Fruit fly (Drosophila melanogaster) whole organism, embryonic: ENCODE results near the gene CG6602.

ENCODE experiments used
- CG10209 ChIP-seq: fragments of 200-800 bp; sonication (Bioruptor generic); optimal IDR thresholded peaks from 3 replicates; lab custom pipeline; 2017; ENCODE audit warnings: missing biosample characterization, mild to moderate bottlenecking, missing genetic modification characterization, missing genetic modification reagents
- CG11560 ChIP-seq: fragments of 200-800 bp; sonication (Bioruptor generic); IDR thresholded peaks from 3 replicates; pipeline ENCODE4 v1.3.6; 2022; ENCODE audit warnings: missing biosample characterization, missing genetic modification characterization
- CG13775 ChIP-seq: fragments of 200-800 bp; sonication (Bioruptor generic); optimal IDR thresholded peaks from 3 replicates; lab custom pipeline; 2017; ENCODE audit warnings: missing biosample characterization, mild to moderate bottlenecking, missing genetic modification characterization
- CG15514 ChIP-seq: fragments of 200-800 bp; sonication (Bioruptor generic); optimal IDR thresholded peaks from 3 replicates; lab custom pipeline; 2017; ENCODE audit warnings: missing biosample characterization, missing genetic modification characterization, mild to moderate bottlenecking, moderate library complexity, missing genetic modification reagents
- CG18599 ChIP-seq: fragments of 200-800 bp; sonication (Bioruptor generic); optimal IDR thresholded peaks from 3 replicates; lab custom pipeline; 2017; ENCODE audit warnings: missing biosample characterization, missing genetic modification characterization, mild to moderate bottlenecking, moderate library complexity, missing genetic modification reagents
- CG2199 ChIP-seq: fragments of 200-800 bp; sonication (Bioruptor generic); IDR thresholded peaks from 3 replicates; pipeline ENCODE4 v1.3.6; 2022; ENCODE audit warnings: missing biosample characterization, missing genetic modification characterization
- CG34376 ChIP-seq: fragments of 200-800 bp; sonication (Bioruptor generic); optimal IDR thresholded peaks from 2 replicates; lab custom pipeline; 2018; ENCODE audit warnings: missing biosample characterization, mild to moderate bottlenecking, missing genetic modification characterization
- CG43689 ChIP-seq: fragments of 200-800 bp; sonication (Bioruptor generic); IDR thresholded peaks from 2 replicates; pipeline ENCODE4 v1.3.6; 2022; ENCODE audit warnings: missing biosample characterization, missing genetic modification characterization
- Eip74EF ChIP-seq, 2 experiments: fragments of 200-800 bp in 1 of 2; fragments of >200 bp in 1 of 2; sonication (Bioruptor generic) in 1 of 2; optimal IDR thresholded peaks; 2 replicates each; lab custom pipeline; 2017 to 2019; ENCODE audit warnings: missing biosample characterization in 2 of 2, missing genetic modification characterization in 2 of 2, mild to moderate bottlenecking in 1 of 2, moderate library complexity in 1 of 2
- Ets65A ChIP-seq: fragments of 200-800 bp; sonication (Bioruptor generic); peaks from one replicate; lab custom pipeline; 2016; ENCODE audit warnings: missing biosample characterization, missing genetic modification characterization
- H15 ChIP-seq: fragments of 200-800 bp; sonication (Bioruptor generic); IDR thresholded peaks from 3 replicates; pipeline ENCODE4 v1.3.6; 2022; ENCODE audit warnings: missing biosample characterization, missing genetic modification characterization
- HmgZ ChIP-seq: fragments of 200-800 bp; sonication (Bioruptor generic); optimal IDR thresholded peaks from 2 replicates; lab custom pipeline; 2018; ENCODE audit warnings: missing biosample characterization, mild to moderate bottlenecking, missing genetic modification characterization
- Mrtf ChIP-seq: fragments of 200-800 bp; sonication (Bioruptor generic); IDR thresholded peaks from 3 replicates; pipeline ENCODE4 v1.3.6; 2022; ENCODE audit warnings: missing biosample characterization, missing genetic modification characterization
- NFAT ChIP-seq: fragments of 200-800 bp; sonication (Bioruptor generic); IDR thresholded peaks from 2 replicates; pipeline ENCODE4 v1.3.6; 2022; ENCODE audit warnings: missing biosample characterization, missing genetic modification characterization
- Opbp ChIP-seq: fragments of 200-800 bp; sonication (Bioruptor generic); IDR thresholded peaks from 3 replicates; pipeline ENCODE4 v1.3.6; 2022; ENCODE audit warnings: missing biosample characterization, missing genetic modification characterization; ENCODE audit not compliant: partially characterized antibody
- Side ChIP-seq: fragments of 200-800 bp; sonication (Bioruptor generic); optimal IDR thresholded peaks from 2 replicates; lab custom pipeline; 2016; ENCODE audit warnings: missing biosample characterization, missing genetic modification characterization
- Sin3A ChIP-seq: fragments of >200 bp; optimal IDR thresholded peaks from 2 replicates; lab custom pipeline; 2018
- Tbp ChIP-seq: fragments of >200 bp; optimal IDR thresholded peaks from 2 replicates; lab custom pipeline; 2018; ENCODE audit warnings: missing biosample characterization, missing genetic modification characterization
- Vsx1 ChIP-seq: fragments of 200-800 bp; sonication (Bioruptor generic); optimal IDR thresholded peaks from 2 replicates; lab custom pipeline; 2017; ENCODE audit warnings: missing biosample characterization, mild to moderate bottlenecking, missing genetic modification characterization, missing genetic modification reagents
- YL-1 ChIP-seq: fragments of 200-800 bp; sonication (Bioruptor generic); optimal IDR thresholded peaks from 3 replicates; lab custom pipeline; 2017; ENCODE audit warnings: missing biosample characterization, mild to moderate bottlenecking, missing genetic modification characterization
- ash1 ChIP-seq: fragments of 200-800 bp; sonication (Bioruptor generic); optimal IDR thresholded peaks from 2 replicates; lab custom pipeline; 2018; ENCODE audit warnings: missing biosample characterization, mild to moderate bottlenecking, missing genetic modification characterization
- ato ChIP-seq: fragments of 200-800 bp; sonication (Bioruptor generic); IDR thresholded peaks from 2 replicates; pipeline ENCODE4 v1.3.6; 2022; ENCODE audit warnings: missing biosample characterization, missing genetic modification characterization; ENCODE audit not compliant: partially characterized antibody
- bab2 ChIP-seq: fragments of 200-800 bp; sonication (Bioruptor generic); optimal IDR thresholded peaks from 2 replicates; lab custom pipeline; 2016; ENCODE audit warnings: missing biosample characterization, missing genetic modification characterization
- bcd ChIP-seq: fragments of 200-800 bp; sonication (Bioruptor generic); optimal IDR thresholded peaks from 2 replicates; lab custom pipeline; 2017; ENCODE audit warnings: missing biosample characterization, mild to moderate bottlenecking, missing genetic modification characterization
- caup ChIP-seq: fragments of 200-800 bp; sonication (Bioruptor generic); optimal IDR thresholded peaks from 3 replicates; lab custom pipeline; 2017; ENCODE audit warnings: missing biosample characterization, mild to moderate bottlenecking, missing genetic modification characterization, moderate library complexity; ENCODE audit not compliant: severe bottlenecking
- cg ChIP-seq: fragments of 200-800 bp; sonication (Bioruptor generic); optimal IDR thresholded peaks from 3 replicates; lab custom pipeline; 2019; ENCODE audit warnings: missing biosample characterization, mild to moderate bottlenecking, missing genetic modification characterization, moderate library complexity
- crp ChIP-seq, 2 experiments: fragments of 200-800 bp; sonication (Bioruptor generic); optimal IDR thresholded peaks; 2 replicates in 1 of 2; 3 replicates in 1 of 2; lab custom pipeline; 2017; ENCODE audit warnings: missing biosample characterization in 2 of 2, missing genetic modification characterization in 2 of 2, mild to moderate bottlenecking in 1 of 2, moderate library complexity in 1 of 2
- cwo ChIP-seq: fragments of 200-800 bp; sonication (Bioruptor generic); optimal IDR thresholded peaks from 3 replicates; lab custom pipeline; 2017; ENCODE audit warnings: missing biosample characterization, missing genetic modification characterization, mild to moderate bottlenecking, moderate library complexity, missing genetic modification reagents
- ewg ChIP-seq: fragments of 200-800 bp; sonication (Bioruptor generic); optimal IDR thresholded peaks from 3 replicates; lab custom pipeline; 2017; ENCODE audit warnings: mild to moderate bottlenecking, missing biosample characterization, missing genetic modification reagents, missing genetic modification characterization
- jigr1 ChIP-seq: fragments of 200-800 bp; sonication (Bioruptor generic); IDR thresholded peaks from 3 replicates; pipeline ENCODE4 v1.3.6; 2022; ENCODE audit warnings: missing biosample characterization, missing genetic modification characterization
- knrl ChIP-seq: fragments of 200-800 bp; sonication (Bioruptor generic); IDR thresholded peaks from 3 replicates; pipeline ENCODE4 v1.3.6; 2022; ENCODE audit warnings: missing biosample characterization, missing genetic modification characterization; ENCODE audit not compliant: partially characterized antibody
- lilli ChIP-seq: fragments of 200-800 bp; sonication (Bioruptor generic); optimal IDR thresholded peaks from 3 replicates; lab custom pipeline; 2016; ENCODE audit warnings: missing biosample characterization, missing genetic modification characterization
- mam ChIP-seq: fragments of 200-800 bp; sonication (Bioruptor generic); optimal IDR thresholded peaks from 3 replicates; lab custom pipeline; 2016; ENCODE audit warnings: missing biosample characterization, missing genetic modification characterization
- odd ChIP-seq: fragments of 200-800 bp; sonication (Bioruptor generic); optimal IDR thresholded peaks from 2 replicates; lab custom pipeline; 2017; ENCODE audit warnings: missing biosample characterization, mild to moderate bottlenecking, missing genetic modification characterization
- sisA ChIP-seq: fragments of 200-800 bp; sonication (Bioruptor generic); IDR thresholded peaks from 2 replicates; pipeline ENCODE4 v1.3.6; 2022; ENCODE audit warnings: missing biosample characterization, missing genetic modification characterization
- sr ChIP-seq: fragments of 200-800 bp; sonication (Bioruptor generic); IDR thresholded peaks from 3 replicates; pipeline ENCODE4 v1.3.6; 2022; ENCODE audit warnings: missing biosample characterization, missing genetic modification characterization
- sug ChIP-seq: fragments of 200-800 bp; optimal IDR thresholded peaks from 2 replicates; lab custom pipeline; 2019; ENCODE audit warnings: missing biosample characterization, mild to moderate bottlenecking, missing genetic modification characterization, moderate library complexity
- unpg ChIP-seq: fragments of 200-800 bp; sonication (Bioruptor generic); optimal IDR thresholded peaks from 3 replicates; lab custom pipeline; 2018; ENCODE audit warnings: missing biosample characterization, mild to moderate bottlenecking, missing genetic modification characterization, moderate library complexity

CG6602 gene

dm6 chr3L:6050230-6050807 lies 21.6 kb upstream of the CG6602 start, which contains the start of gene Jon65Aiii (continued):
- TF ChIP-seq caup: no peak
- no peak for TF ChIP-seq bab2 (GFP tag; lab: Kevin White, UChicago)
- TF ChIP-seq ato: no peak
- TF ChIP-seq YL-1: no peak
- TF ChIP-seq Tbp (GFP tag; lab: Kevin White, UChicago): no peak
- peak; percentile 70 for TF ChIP-seq sug (tag; lab: Kevin White, UChicago)
- TF ChIP-seq CG43689 (GFP tag; lab: Robert Waterston, UW): no peak
- TF ChIP-seq odd (GFP tag; lab: Kevin White, UChicago): no peak
- peak; percentile 45 for TF ChIP-seq CG18599 (GFP tag; lab: Kevin White, UChicago)
- no peak for TF ChIP-seq CG10209
- no peak for TF ChIP-seq jigr1
- no peak for TF ChIP-seq unpg
- no peak for TF ChIP-seq Vsx1 (GFP tag; lab: Kevin White, UChicago)
- TF ChIP-seq CG34376: peak; percentile 71
- TF ChIP-seq Opbp: no peak
- no peak for TF ChIP-seq lilli (GFP tag; lab: Kevin White, UChicago)
- TF ChIP-seq Side: no peak
- TF ChIP-seq crp (GFP tag; optimal IDR thresholded peaks at IDR 0.05; lab: Kevin White, UChicago): no peak
- peak; percentile 15 for TF ChIP-seq cwo
- TF ChIP-seq H15 (GFP tag; lab: Robert Waterston, UW): no peak
- TF ChIP-seq Eip74EF (GFP tag; optimal IDR thresholded peaks at IDR 0.05; lab: Kevin White, UChicago): no peak
- TF ChIP-seq knrl (GFP tag; lab: Robert Waterston, UW): no peak
- TF ChIP-seq NFAT: no peak
- no peak for TF ChIP-seq cg (GFP tag; lab: Kevin White, UChicago)
- TF ChIP-seq CG13775 (GFP tag; lab: Kevin White, UChicago): no peak
- TF ChIP-seq ash1 (GFP tag; lab: Kevin White, UChicago): no peak
- no peak for TF ChIP-seq sisA (GFP tag; lab: Robert Waterston, UW)
- TF ChIP-seq HmgZ: peak; percentile 6
- TF ChIP-seq, all 482 proteins: peak for 14

DNA sequence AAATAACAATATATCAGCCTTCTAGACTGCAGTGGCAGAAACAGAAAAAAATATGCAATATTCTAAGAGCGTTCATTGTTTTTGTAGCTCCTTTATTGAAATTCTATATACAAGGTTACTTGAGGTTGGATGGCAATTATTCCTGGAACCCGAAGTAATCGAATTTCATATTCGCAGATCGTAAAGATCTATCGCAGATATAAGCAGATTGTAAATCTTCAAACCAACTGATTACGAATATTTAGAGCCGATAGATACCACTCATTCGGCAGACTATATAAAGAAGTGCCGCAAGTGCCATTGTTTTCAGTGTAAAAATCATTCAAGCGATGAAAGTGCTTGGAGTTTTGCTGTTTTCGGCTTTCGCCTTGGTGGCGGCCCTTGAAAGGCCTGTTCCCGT lies 19.9 kb upstream of the CG6602 start, which contains the start of gene Jon65Aii:
Gene Jon65Aii, plus strand, starts transcription at position 301 of the 400 bp plus-strand sequence.
- TF ChIP-seq sr (no peak), Ets65A (GFP tag; lab: Kevin White, UChicago) (no peak), ewg (GFP tag; lab: Kevin White, UChicago) (no peak), CG15514 (GFP tag; lab: Kevin White, UChicago) (no peak), Tbp (GFP tag; lab: Kevin White, UChicago) (no peak), CG11560 (no peak)

dm6 chr3L:6054343-6054742 lies 17.6 kb upstream of the CG6602 start, which contains the start of gene Jon65Ai:
Gene Jon65Ai, minus strand, starts transcription at chr3L:6054443.
- TF ChIP-seq bcd (GFP tag; lab: Kevin White, UChicago): no peak
- no peak for TF ChIP-seq CG2199 (GFP tag; lab: Robert Waterston, UW)
- no peak for TF ChIP-seq Sin3A (lab: Kevin White, UChicago)
- TF ChIP-seq Mrtf (GFP tag; lab: Robert Waterston, UW): no peak
- no peak for TF ChIP-seq mam
